Fruit fly (Drosophila melanogaster) whole organism, pupa: Measurements from ENCODE around the gene bcn92.

Source experiments
- CG10348 ChIP-seq: fragments of 200-800 bp; sonication (Bioruptor generic); IDR thresholded peaks from 2 replicates; pipeline ENCODE4 v1.3.6; 2022; ENCODE audit warnings: missing biosample characterization, missing genetic modification characterization
- CG12605 ChIP-seq: fragments of 200-800 bp; sonication (Bioruptor generic); IDR thresholded peaks from 2 replicates; pipeline ENCODE4 v1.3.6; 2022; ENCODE audit warnings: missing biosample characterization, missing genetic modification characterization
- CG13204 ChIP-seq: fragments of 200-800 bp; sonication (Bioruptor generic); optimal IDR thresholded peaks from 2 replicates; lab custom pipeline; 2018; ENCODE audit warnings: missing biosample characterization, mild to moderate bottlenecking, missing genetic modification characterization, moderate library complexity
- CG14655 ChIP-seq: fragments of 200-800 bp; sonication (Bioruptor generic); optimal IDR thresholded peaks from 3 replicates; lab custom pipeline; 2017; ENCODE audit warnings: mild to moderate bottlenecking, missing biosample characterization, missing genetic modification reagents, missing genetic modification characterization
- CG15710 ChIP-seq: fragments of 200-800 bp; sonication (Bioruptor generic); optimal IDR thresholded peaks from 2 replicates; lab custom pipeline; 2018; ENCODE audit warnings: missing biosample characterization, mild to moderate bottlenecking, missing genetic modification characterization, moderate library complexity
- CG17806 ChIP-seq: fragments of 200-800 bp; sonication (Bioruptor generic); optimal IDR thresholded peaks from 2 replicates; lab custom pipeline; 2018; ENCODE audit warnings: missing biosample characterization, mild to moderate bottlenecking, missing genetic modification characterization, moderate library complexity
- CG32121 ChIP-seq: fragments of 200-800 bp; sonication (Bioruptor generic); IDR thresholded peaks from 2 replicates; pipeline ENCODE4 v1.3.6; 2022; ENCODE audit warnings: missing biosample characterization, missing genetic modification characterization
- CG34367 ChIP-seq: fragments of 200-800 bp; sonication (Bioruptor generic); optimal IDR thresholded peaks from 2 replicates; lab custom pipeline; 2018; ENCODE audit warnings: missing biosample characterization, mild to moderate bottlenecking, missing genetic modification characterization
- CG4496 ChIP-seq: fragments of 200-800 bp; sonication (Bioruptor generic); IDR thresholded peaks from 3 replicates; pipeline ENCODE4 v1.3.6; 2022; ENCODE audit warnings: missing biosample characterization, missing genetic modification characterization
- CG8159 ChIP-seq: fragments of 200-800 bp; sonication (Bioruptor generic); optimal IDR thresholded peaks from 3 replicates; lab custom pipeline; 2018; ENCODE audit warnings: missing biosample characterization, mild to moderate bottlenecking, missing genetic modification characterization, moderate library complexity
- CG8301 ChIP-seq: fragments of 200-800 bp; sonication (Bioruptor generic); optimal IDR thresholded peaks from 2 replicates; lab custom pipeline; 2018; ENCODE audit warnings: missing biosample characterization, mild to moderate bottlenecking, missing genetic modification characterization
- CG9948 ChIP-seq: fragments of 200-800 bp; sonication (Bioruptor generic); optimal IDR thresholded peaks from 2 replicates; lab custom pipeline; 2018; ENCODE audit warnings: missing biosample characterization, mild to moderate bottlenecking, missing genetic modification characterization, moderate library complexity
- D1 ChIP-seq: fragments of 200-800 bp; sonication (Bioruptor generic); optimal IDR thresholded peaks from 2 replicates; lab custom pipeline; 2018; ENCODE audit warnings: missing biosample characterization, mild to moderate bottlenecking, missing genetic modification characterization, moderate library complexity
- EcR ChIP-seq: fragments of 200-800 bp; sonication (Bioruptor generic); optimal IDR thresholded peaks from 3 replicates; lab custom pipeline; 2019; ENCODE audit warnings: missing biosample characterization, missing genetic modification characterization, mild to moderate bottlenecking, moderate library complexity, missing genetic modification reagents
- Ets98B ChIP-seq: fragments of 200-800 bp; sonication (Bioruptor generic); IDR thresholded peaks from 2 replicates; pipeline ENCODE4 v1.3.6; 2022; ENCODE audit warnings: missing biosample characterization, missing genetic modification characterization
- Pif1A ChIP-seq: fragments of 200-800 bp; sonication (Bioruptor generic); optimal IDR thresholded peaks from 3 replicates; lab custom pipeline; 2016; ENCODE audit warnings: missing biosample characterization, missing genetic modification characterization
- Pif1B ChIP-seq: fragments of 200-800 bp; sonication (Bioruptor generic); optimal IDR thresholded peaks from 3 replicates; lab custom pipeline; 2016; ENCODE audit warnings: missing biosample characterization, missing genetic modification characterization
- Snoo ChIP-seq: fragments of 200-800 bp; sonication (Bioruptor generic); optimal IDR thresholded peaks from 3 replicates; lab custom pipeline; 2017; ENCODE audit warnings: missing biosample characterization, mild to moderate bottlenecking, missing genetic modification characterization, inconsistent platforms
- fd96Ca ChIP-seq: fragments of 200-800 bp; sonication (Bioruptor generic); IDR thresholded peaks from 3 replicates; pipeline ENCODE4 v1.3.6; 2022; ENCODE audit warnings: missing biosample characterization, missing genetic modification characterization
- gl ChIP-seq: fragments of 200-800 bp; sonication (Bioruptor generic); optimal IDR thresholded peaks from 2 replicates; lab custom pipeline; 2018; ENCODE audit warnings: missing biosample characterization, mild to moderate bottlenecking, missing genetic modification characterization
- rn ChIP-seq: fragments of 200-800 bp; sonication (Bioruptor generic); IDR thresholded peaks from 2 replicates; pipeline ENCODE4 v1.3.6; 2022; ENCODE audit warnings: missing biosample characterization, missing genetic modification characterization

The bcn92 gene

DNA sequence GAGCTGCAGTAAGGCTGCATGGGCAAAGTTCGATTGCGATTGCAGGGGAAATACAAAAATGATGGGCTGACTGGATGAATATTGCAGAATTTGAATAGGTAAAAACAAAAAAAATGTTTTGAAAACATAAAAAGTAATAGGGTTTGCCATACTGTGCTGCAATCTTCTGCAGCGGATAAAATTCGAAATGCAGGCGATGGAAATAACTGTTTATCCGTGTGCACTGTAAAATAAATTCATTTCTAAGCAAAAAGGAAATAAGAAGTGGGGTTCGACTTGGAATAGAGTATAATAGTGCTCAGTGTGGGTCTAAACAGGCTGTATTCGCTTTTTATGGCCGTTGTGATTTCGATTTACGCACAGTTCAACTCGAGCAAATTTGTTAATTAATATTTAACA lies 44.4 kb upstream of the bcn92 start, which contains the start of gene CG14053:
Gene CG14053, minus strand, starts transcription at position 101 of the 399 bp plus-strand sequence.
- no peak for TF ChIP-seq D1 (tag; lab: Kevin White, UChicago)
- TF ChIP-seq Ets98B (GFP tag; lab: Robert Waterston, UW) = no peak
- TF ChIP-seq Pif1B = no peak
- no peak for TF ChIP-seq CG15710 (tag; lab: Kevin White, UChicago)
- no peak for TF ChIP-seq CG8159 (tag; lab: Kevin White, UChicago)
- no peak for TF ChIP-seq CG9948 (tag; lab: Kevin White, UChicago)
- no peak for TF ChIP-seq CG10348 (GFP tag; lab: Robert Waterston, UW)
- no peak for TF ChIP-seq EcR
- TF ChIP-seq CG13204 (GFP tag; lab: Kevin White, UChicago) = no peak
- TF ChIP-seq CG4496 (GFP tag; lab: Robert Waterston, UW) = no peak

DNA sequence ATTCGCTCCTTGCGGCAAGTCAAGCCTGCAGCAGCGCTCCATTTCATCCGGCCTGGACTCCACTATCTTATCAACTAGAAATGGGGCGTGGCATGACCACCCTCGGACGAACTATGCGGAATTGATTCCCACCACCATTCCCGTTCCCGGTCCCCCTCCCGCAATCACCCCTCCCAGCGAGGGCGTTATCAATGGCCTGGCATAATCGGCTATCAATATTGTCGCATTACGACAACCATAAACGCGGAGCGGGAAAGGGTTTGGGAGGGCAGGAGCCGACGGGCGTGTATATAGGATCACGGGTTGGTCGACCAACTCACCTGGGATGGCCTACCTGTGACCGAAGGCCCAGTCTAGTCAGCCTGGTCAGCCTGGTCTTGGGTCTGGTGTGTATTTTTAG lies 43.7 kb upstream of the bcn92 start:
- no peak for TF ChIP-seq rn (GFP tag; lab: Robert Waterston, UW)
- no peak for TF ChIP-seq EcR
- no peak for TF ChIP-seq CG8159 (tag; lab: Kevin White, UChicago)
- no peak for TF ChIP-seq CG9948 (tag; lab: Kevin White, UChicago)
- TF ChIP-seq CG8301 (tag; lab: Kevin White, UChicago) = no peak
- TF ChIP-seq CG32121 (GFP tag; lab: Robert Waterston, UW) = no peak
- TF ChIP-seq CG34367 = no peak
- TF ChIP-seq CG10348 (GFP tag; lab: Robert Waterston, UW) = no peak
- no peak for TF ChIP-seq fd96Ca (GFP tag; lab: Robert Waterston, UW)
- TF ChIP-seq Ets98B (GFP tag; lab: Robert Waterston, UW) = no peak

DNA sequence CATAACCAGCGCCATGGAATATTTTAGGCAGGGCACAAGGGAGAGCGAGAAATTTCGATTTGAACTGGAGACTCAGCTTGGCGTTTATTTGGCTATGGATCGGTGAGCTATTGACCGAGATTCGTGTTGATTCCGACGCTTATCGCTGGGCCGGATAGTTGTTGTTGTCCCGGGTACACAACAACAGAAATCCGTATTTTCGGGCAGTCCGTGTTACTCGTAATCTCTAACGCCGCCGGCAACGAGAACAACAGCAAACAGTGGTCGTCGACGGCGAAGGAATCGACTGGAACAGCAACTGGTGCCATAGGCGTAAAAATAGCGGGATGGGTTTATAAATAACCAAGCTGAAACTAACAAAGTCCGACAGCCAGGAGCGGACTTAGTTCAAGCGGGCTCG lies 42.4 kb upstream of the bcn92 start:
- TF ChIP-seq CG8159 (tag; lab: Kevin White, UChicago) (no peak), CG17806 (tag; lab: Kevin White, UChicago) (no peak), CG14655 (GFP tag; lab: Kevin White, UChicago) (no peak), CG34367 (no peak), CG32121 (GFP tag; lab: Robert Waterston, UW) (no peak), D1 (tag; lab: Kevin White, UChicago) (no peak), Pif1B (no peak), Ets98B (GFP tag; lab: Robert Waterston, UW) (no peak), gl (tag; lab: Kevin White, UChicago) (no peak), fd96Ca (GFP tag; lab: Robert Waterston, UW) (no peak), Snoo (tag; lab: Kevin White, UChicago) (no peak), CG15710 (tag; lab: Kevin White, UChicago) (no peak)

DNA sequence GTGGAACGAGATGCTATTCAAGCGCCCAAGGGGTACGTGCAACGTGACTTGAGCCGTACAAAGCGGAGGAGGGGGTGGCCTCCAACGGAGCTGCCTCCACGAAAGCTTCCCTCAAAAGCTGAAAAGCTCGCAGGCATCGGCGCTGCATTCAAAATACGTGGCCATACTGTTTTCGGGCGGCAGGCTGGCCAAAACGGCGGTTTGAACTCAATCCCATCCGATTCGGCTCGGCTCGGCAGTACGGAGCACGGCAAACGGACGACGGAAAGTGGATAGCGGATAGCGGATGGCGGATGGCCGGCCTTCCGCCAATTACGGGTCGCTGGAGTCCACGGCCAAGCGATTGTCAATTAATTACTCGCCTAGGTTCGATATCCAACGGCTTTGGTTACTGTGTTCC lies 39.4 kb upstream of the bcn92 start, which contains the start of gene Mct1:
Gene Mct1, plus strand, starts transcription at position 301 of the 400 bp plus-strand sequence.
- no peak for TF ChIP-seq CG4496 (GFP tag; lab: Robert Waterston, UW)
- no peak for TF ChIP-seq rn (GFP tag; lab: Robert Waterston, UW)
- TF ChIP-seq, all 21 proteins: peak for 0

DNA sequence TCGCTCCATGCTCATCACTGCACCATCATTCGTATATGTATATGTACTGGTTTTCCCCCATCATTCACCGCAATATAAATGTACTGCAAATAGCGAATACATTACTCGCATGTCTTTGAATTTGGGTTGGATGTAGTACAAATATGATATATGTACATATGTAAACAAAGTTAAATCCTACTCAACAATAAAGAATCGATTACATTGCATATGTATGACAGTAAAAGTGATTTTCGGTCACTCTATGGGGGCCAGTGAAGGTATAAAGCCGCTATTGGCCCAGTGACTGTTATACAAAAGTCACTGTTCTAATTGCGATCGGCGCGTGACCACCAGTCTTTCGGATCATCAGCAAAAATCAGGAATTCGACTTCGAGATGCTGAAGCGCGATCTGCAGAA lies 38.1 kb upstream of the bcn92 start, which contains the start of gene CG3457:
Gene CG3457, plus strand, starts transcription at position 301 of the 400 bp plus-strand sequence.
- TF ChIP-seq CG17806 (tag; lab: Kevin White, UChicago) = no peak
- no peak for TF ChIP-seq D1 (tag; lab: Kevin White, UChicago)
- no peak for TF ChIP-seq CG13204 (GFP tag; lab: Kevin White, UChicago)
- TF ChIP-seq CG4496 (GFP tag; lab: Robert Waterston, UW) = no peak
- no peak for TF ChIP-seq rn (GFP tag; lab: Robert Waterston, UW)
- no peak for TF ChIP-seq Ets98B (GFP tag; lab: Robert Waterston, UW)
- no peak for TF ChIP-seq CG12605 (GFP tag; lab: Robert Waterston, UW)
- no peak for TF ChIP-seq Pif1B
- no peak for TF ChIP-seq EcR

DNA sequence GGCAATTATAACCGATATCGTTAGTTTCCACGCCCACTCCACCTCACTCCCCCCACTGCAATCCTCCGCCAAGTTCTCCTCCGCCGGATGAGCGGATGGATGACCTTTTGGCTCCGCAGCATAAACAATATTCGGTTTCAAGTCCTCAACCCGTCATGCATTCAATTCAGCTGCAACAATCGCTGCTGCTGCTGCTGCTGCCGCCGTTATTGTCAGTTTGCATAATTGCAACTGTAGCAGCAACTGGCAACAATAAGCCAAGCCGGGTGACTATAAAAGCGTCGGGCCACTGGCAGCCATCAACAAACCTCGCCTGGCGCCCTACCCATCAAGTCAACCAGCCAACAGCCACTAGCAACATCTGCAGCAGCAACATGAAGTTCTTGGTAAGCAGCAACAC lies 37.1 kb upstream of the bcn92 start, which contains the start of gene CG17777:
Gene CG17777, plus strand, starts transcription at position 301 of the 400 bp plus-strand sequence.
- TF ChIP-seq CG17806 (tag; lab: Kevin White, UChicago) = no peak

DNA sequence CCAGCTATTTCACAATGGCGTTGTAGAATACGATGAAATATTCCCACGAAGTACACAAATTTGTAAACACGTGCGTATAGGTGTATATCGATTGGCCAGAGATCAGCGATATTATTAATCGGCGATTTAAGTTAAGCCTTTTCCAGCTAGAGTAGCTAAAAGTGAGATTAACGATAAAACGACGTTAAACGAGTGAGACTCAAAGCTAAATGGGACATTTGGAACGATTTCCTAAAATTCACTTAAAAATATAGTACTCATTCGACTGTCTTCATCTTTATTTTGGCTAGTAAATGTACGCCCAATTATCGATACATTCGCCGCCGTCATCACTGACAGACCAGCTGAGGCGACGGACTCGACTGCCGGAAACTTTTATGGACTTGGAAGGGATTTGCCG lies 35.1 kb upstream of the bcn92 start, which contains the start of the genes Nmd3 and CG17776:
Gene Nmd3, minus strand, starts transcription at position 106 of the 400 bp plus-strand sequence.
Gene CG17776, plus strand, starts transcription at position 163 of the 400 bp plus-strand sequence.
- TF ChIP-seq CG17806 (tag; lab: Kevin White, UChicago) = no peak
- TF ChIP-seq CG34367 = no peak
- no peak for TF ChIP-seq EcR
- no peak for TF ChIP-seq CG32121 (GFP tag; lab: Robert Waterston, UW)
- no peak for TF ChIP-seq CG13204 (GFP tag; lab: Kevin White, UChicago)
- no peak for TF ChIP-seq D1 (tag; lab: Kevin White, UChicago)
- TF ChIP-seq rn (GFP tag; lab: Robert Waterston, UW) = no peak
- no peak for TF ChIP-seq CG15710 (tag; lab: Kevin White, UChicago)
- TF ChIP-seq CG8301 (tag; lab: Kevin White, UChicago) = no peak
- no peak for TF ChIP-seq gl (tag; lab: Kevin White, UChicago)
- TF ChIP-seq CG14655 (GFP tag; lab: Kevin White, UChicago) = no peak
- TF ChIP-seq CG4496 (GFP tag; lab: Robert Waterston, UW) = no peak
- TF ChIP-seq Ets98B (GFP tag; lab: Robert Waterston, UW) = no peak
- TF ChIP-seq CG10348 (GFP tag; lab: Robert Waterston, UW) = no peak
- TF ChIP-seq fd96Ca (GFP tag; lab: Robert Waterston, UW) = no peak
- TF ChIP-seq CG8159 (tag; lab: Kevin White, UChicago) = no peak
- no peak for TF ChIP-seq Pif1B
- no peak for TF ChIP-seq Pif1A
